Fruit fly (Drosophila melanogaster) whole organism, embryonic: ENCODE results near the gene SamDC.
A peak's percentile ranks its signal among the peaks of the same experiment; 100 is the strongest.

Experiments used
- Ada2b ChIP-seq: fragments of 200-800 bp; sonication (Bioruptor generic); IDR thresholded peaks from 2 replicates; pipeline ENCODE4 v1.3.6; 2022; ENCODE audit warnings: missing biosample characterization, missing genetic modification characterization
- Bgb ChIP-seq: fragments of 200-800 bp; sonication (Bioruptor generic); IDR thresholded peaks from 2 replicates; pipeline ENCODE4 v1.3.6; 2022; ENCODE audit warnings: missing biosample characterization, missing genetic modification characterization; ENCODE audit not compliant: partially characterized antibody
- CG10267 ChIP-seq: fragments of 200-800 bp; sonication (Bioruptor generic); optimal IDR thresholded peaks from 2 replicates; lab custom pipeline; 2018; ENCODE audit warnings: missing biosample characterization, mild to moderate bottlenecking, missing genetic modification characterization, moderate library complexity
- CG10462 ChIP-seq: fragments of 200-800 bp; sonication (Bioruptor generic); optimal IDR thresholded peaks from 2 replicates; lab custom pipeline; 2016; ENCODE audit warnings: missing biosample characterization, missing genetic modification characterization
- CG11456 ChIP-seq: fragments of 200-800 bp; sonication (Bioruptor generic); IDR thresholded peaks from 3 replicates; pipeline ENCODE4 v1.3.6; 2022; ENCODE audit warnings: missing biosample characterization, missing genetic modification characterization
- CG11695 ChIP-seq: fragments of 200-800 bp; sonication (Bioruptor generic); IDR thresholded peaks from 3 replicates; pipeline ENCODE4 v1.3.6; 2022; ENCODE audit warnings: missing biosample characterization, missing genetic modification characterization
- CG12659 ChIP-seq: fragments of 200-800 bp; sonication (Bioruptor generic); optimal IDR thresholded peaks from 3 replicates; lab custom pipeline; 2017; ENCODE audit warnings: mild to moderate bottlenecking, missing biosample characterization, missing genetic modification reagents, missing genetic modification characterization
- CG13123 ChIP-seq: fragments of 200-800 bp; sonication (Bioruptor generic); optimal IDR thresholded peaks from 2 replicates; lab custom pipeline; 2016; ENCODE audit warnings: missing biosample characterization, missing genetic modification characterization
- CG13296 ChIP-seq: fragments of 200-800 bp; sonication (Bioruptor generic); optimal IDR thresholded peaks from 3 replicates; lab custom pipeline; 2018; ENCODE audit warnings: missing biosample characterization, mild to moderate bottlenecking, missing genetic modification characterization
- CG14710 ChIP-seq: fragments of 200-800 bp; sonication (Bioruptor generic); optimal IDR thresholded peaks from 3 replicates; lab custom pipeline; 2019; ENCODE audit warnings: missing biosample characterization, mild to moderate bottlenecking, missing genetic modification characterization, moderate library complexity
- CG17359 ChIP-seq: fragments of 200-800 bp; sonication (Bioruptor generic); optimal IDR thresholded peaks from 3 replicates; lab custom pipeline; 2018; ENCODE audit warnings: missing biosample characterization, mild to moderate bottlenecking, missing genetic modification characterization, moderate library complexity
- CG2129 ChIP-seq: fragments of 200-800 bp; sonication (Bioruptor generic); IDR thresholded peaks from 2 replicates; pipeline ENCODE4 v1.3.6; 2022; ENCODE audit warnings: missing biosample characterization, missing genetic modification characterization; ENCODE audit not compliant: partially characterized antibody
- CG2202 ChIP-seq: fragments of 200-800 bp; sonication (Bioruptor generic); optimal IDR thresholded peaks from 2 replicates; lab custom pipeline; 2018; ENCODE audit warnings: missing biosample characterization, mild to moderate bottlenecking, missing genetic modification characterization
- CG2712 ChIP-seq: fragments of 200-800 bp; optimal IDR thresholded peaks from 3 replicates; lab custom pipeline; 2019; ENCODE audit warnings: missing biosample characterization, mild to moderate bottlenecking, missing genetic modification characterization, moderate library complexity
- CG30431 ChIP-seq: fragments of 200-800 bp; sonication (Bioruptor generic); optimal IDR thresholded peaks from 2 replicates; lab custom pipeline; 2017; ENCODE audit warnings: missing biosample characterization, missing genetic modification characterization
- CG3995 ChIP-seq: fragments of 200-800 bp; sonication (Bioruptor generic); optimal IDR thresholded peaks from 3 replicates; lab custom pipeline; 2016; ENCODE audit warnings: missing biosample characterization, missing genetic modification characterization
- CG4360 ChIP-seq: fragments of 200-800 bp; sonication (Bioruptor generic); IDR thresholded peaks from 2 replicates; pipeline ENCODE4 v1.3.6; 2022; ENCODE audit warnings: missing biosample characterization, missing genetic modification characterization
- CG6765 ChIP-seq: fragments of 200-800 bp; sonication (Bioruptor generic); optimal IDR thresholded peaks from 3 replicates; lab custom pipeline; 2017; ENCODE audit warnings: missing biosample characterization, mild to moderate bottlenecking, missing genetic modification characterization
- CG8359 ChIP-seq: fragments of 200-800 bp; sonication (Bioruptor generic); optimal IDR thresholded peaks from 2 replicates; lab custom pipeline; 2017; ENCODE audit warnings: missing biosample characterization, mild to moderate bottlenecking, missing genetic modification characterization, borderline replicate concordance
- CrebB ChIP-seq: fragments of 200-800 bp; sonication (Bioruptor generic); optimal IDR thresholded peaks from 3 replicates; lab custom pipeline; 2018; ENCODE audit warnings: missing biosample characterization, mild to moderate bottlenecking, missing genetic modification characterization
- Dll ChIP-seq: fragments of 200-800 bp; sonication (Bioruptor generic); IDR thresholded peaks from 4 replicates; pipeline ENCODE4 v1.3.6; 2022; ENCODE audit warnings: missing biosample characterization, missing genetic modification characterization; ENCODE audit not compliant: partially characterized antibody
- Dref ChIP-seq: fragments of 200-800 bp; sonication (Bioruptor generic); IDR thresholded peaks from 2 replicates; pipeline ENCODE4 v1.3.6; 2022; ENCODE audit warnings: missing biosample characterization, missing genetic modification characterization
- Drgx ChIP-seq: fragments of 200-800 bp; sonication (Bioruptor generic); IDR thresholded peaks from 2 replicates; pipeline ENCODE4 v1.3.6; 2022; ENCODE audit warnings: missing biosample characterization, missing genetic modification characterization
- GATAe ChIP-seq: fragments of 200-800 bp; sonication (Bioruptor generic); conservative IDR thresholded peaks from 2 replicates; pipeline ENCODE4 v1.3.6; 2022; ENCODE audit warnings: missing biosample characterization, missing genetic modification characterization
- Hr39 ChIP-seq: fragments of >200 bp; optimal IDR thresholded peaks from 2 replicates; lab custom pipeline; 2017
- MESR4 ChIP-seq: fragments of 200-800 bp; sonication (Bioruptor generic); optimal IDR thresholded peaks from 2 replicates; lab custom pipeline; 2018; ENCODE audit warnings: missing biosample characterization, mild to moderate bottlenecking, missing genetic modification characterization, moderate library complexity
- Mrtf ChIP-seq: fragments of 200-800 bp; sonication (Bioruptor generic); IDR thresholded peaks from 3 replicates; pipeline ENCODE4 v1.3.6; 2022; ENCODE audit warnings: missing biosample characterization, missing genetic modification characterization
- Neu2 ChIP-seq: fragments of 200-800 bp; sonication (Bioruptor generic); optimal IDR thresholded peaks from 3 replicates; lab custom pipeline; 2016; ENCODE audit warnings: missing biosample characterization, missing genetic modification characterization, borderline replicate concordance
- Nf-YB ChIP-seq: fragments of 200-800 bp; sonication (Bioruptor generic); optimal IDR thresholded peaks from 3 replicates; lab custom pipeline; 2019; ENCODE audit warnings: missing biosample characterization, mild to moderate bottlenecking, missing genetic modification characterization, moderate library complexity
- Opbp ChIP-seq: fragments of 200-800 bp; sonication (Bioruptor generic); IDR thresholded peaks from 3 replicates; pipeline ENCODE4 v1.3.6; 2022; ENCODE audit warnings: missing biosample characterization, missing genetic modification characterization; ENCODE audit not compliant: partially characterized antibody
- Rx ChIP-seq: fragments of 200-800 bp; sonication (Bioruptor generic); IDR thresholded peaks from 2 replicates; pipeline ENCODE4 v1.3.6; 2022; ENCODE audit warnings: missing biosample characterization, missing genetic modification characterization
- Side ChIP-seq: fragments of 200-800 bp; sonication (Bioruptor generic); optimal IDR thresholded peaks from 2 replicates; lab custom pipeline; 2016; ENCODE audit warnings: missing biosample characterization, missing genetic modification characterization
- Six4 ChIP-seq: fragments of 200-800 bp; sonication (Bioruptor generic); optimal IDR thresholded peaks from 2 replicates; lab custom pipeline; 2016; ENCODE audit warnings: missing biosample characterization, missing genetic modification characterization
- Xbp1 ChIP-seq: fragments of 200-800 bp; sonication (Bioruptor generic); optimal IDR thresholded peaks from 3 replicates; lab custom pipeline; 2016; ENCODE audit warnings: missing biosample characterization, mild to moderate bottlenecking, missing genetic modification characterization
- caup ChIP-seq: fragments of 200-800 bp; sonication (Bioruptor generic); optimal IDR thresholded peaks from 3 replicates; lab custom pipeline; 2017; ENCODE audit warnings: missing biosample characterization, mild to moderate bottlenecking, missing genetic modification characterization, moderate library complexity; ENCODE audit not compliant: severe bottlenecking
- corto ChIP-seq: fragments of 200-800 bp; sonication (Bioruptor generic); optimal IDR thresholded peaks from 2 replicates; lab custom pipeline; 2016; ENCODE audit warnings: missing biosample characterization, mild to moderate bottlenecking, missing genetic modification characterization, moderate library complexity
- emc ChIP-seq: fragments of 200-800 bp; sonication (Bioruptor generic); optimal IDR thresholded peaks from 2 replicates; lab custom pipeline; 2016; ENCODE audit warnings: missing biosample characterization, missing genetic modification characterization
- gcm ChIP-seq: fragments of 200-800 bp; sonication (Bioruptor generic); optimal IDR thresholded peaks from 2 replicates; lab custom pipeline; 2019; ENCODE audit warnings: missing biosample characterization, mild to moderate bottlenecking, missing genetic modification characterization, moderate library complexity
- gcm2 ChIP-seq: fragments of 200-800 bp; sonication (Bioruptor generic); optimal IDR thresholded peaks from 2 replicates; lab custom pipeline; 2016; ENCODE audit warnings: missing biosample characterization, missing genetic modification characterization
- gsb ChIP-seq: fragments of 200-800 bp; sonication (Bioruptor generic); IDR thresholded peaks from 2 replicates; pipeline ENCODE4 v1.3.6; 2022; ENCODE audit warnings: missing biosample characterization, missing genetic modification characterization
- hkb ChIP-seq, 2 experiments: fragments of 200-800 bp in 1 of 2; fragments of >200 bp in 1 of 2; sonication (Bioruptor generic) in 1 of 2; IDR thresholded peaks in 1 of 2; optimal IDR thresholded peaks in 1 of 2; 2 replicates each; pipeline versions ENCODE4 v1.3.6 to Lab custom; 2017 to 2022; ENCODE audit warnings: missing biosample characterization in 1 of 2, missing genetic modification characterization in 1 of 2
- ind ChIP-seq: fragments of 200-800 bp; sonication (Bioruptor generic); optimal IDR thresholded peaks from 3 replicates; lab custom pipeline; 2016; ENCODE audit warnings: missing biosample characterization, missing genetic modification characterization
- mld ChIP-seq: fragments of 200-800 bp; sonication (Bioruptor generic); IDR thresholded peaks from 3 replicates; pipeline ENCODE4 v1.3.6; 2022; ENCODE audit warnings: missing biosample characterization, missing genetic modification characterization; ENCODE audit not compliant: partially characterized antibody
- sd ChIP-seq: fragments of 200-800 bp; sonication (Bioruptor generic); optimal IDR thresholded peaks from 3 replicates; lab custom pipeline; 2018; ENCODE audit warnings: missing biosample characterization, mild to moderate bottlenecking, missing genetic modification characterization, moderate library complexity
- sens ChIP-seq: fragments of 200-800 bp; sonication (Bioruptor generic); peaks from one replicate; lab custom pipeline; 2016; ENCODE audit warnings: missing biosample characterization, missing genetic modification characterization
- sim ChIP-seq: fragments of 200-800 bp; sonication (Bioruptor generic); IDR thresholded peaks from 2 replicates; pipeline ENCODE4 v1.3.6; 2022; ENCODE audit warnings: missing biosample characterization, missing genetic modification characterization
- slbo ChIP-seq: fragments of 200-800 bp; sonication (Bioruptor generic); IDR thresholded peaks from 2 replicates; pipeline ENCODE4 v1.3.6; 2022; ENCODE audit warnings: missing biosample characterization, missing genetic modification characterization
- slou ChIP-seq: fragments of 200-800 bp; sonication (Bioruptor generic); optimal IDR thresholded peaks from 3 replicates; lab custom pipeline; 2016; ENCODE audit warnings: missing biosample characterization, missing genetic modification characterization
- sqz ChIP-seq: fragments of 200-800 bp; sonication (Bioruptor generic); optimal IDR thresholded peaks from 3 replicates; lab custom pipeline; 2018; ENCODE audit warnings: missing biosample characterization, mild to moderate bottlenecking, missing genetic modification characterization
- sug ChIP-seq: fragments of 200-800 bp; optimal IDR thresholded peaks from 2 replicates; lab custom pipeline; 2019; ENCODE audit warnings: missing biosample characterization, mild to moderate bottlenecking, missing genetic modification characterization, moderate library complexity
- vvl ChIP-seq: fragments of 200-800 bp; sonication (Bioruptor generic); IDR thresholded peaks from 2 replicates; pipeline ENCODE4 v1.3.6; 2022; ENCODE audit warnings: missing biosample characterization, missing genetic modification characterization

SamDC gene

dm6 chr2L:10299810-10300147 is 39.5 kb upstream of the SamDC start, which contains the start of gene CYLD (continued):
- peak; percentile 77 for TF ChIP-seq Xbp1 (GFP tag; lab: Kevin White, UChicago)
- TF ChIP-seq sim = no peak
- TF ChIP-seq Bgb (GFP tag; lab: Robert Waterston, UW) = no peak; the same call in 1 of the 2 replicates
- no peak for TF ChIP-seq CG4360 (GFP tag; lab: Robert Waterston, UW)
- TF ChIP-seq GATAe = no peak
- TF ChIP-seq vvl (GFP tag; lab: Robert Waterston, UW) = peak; percentile 87
- TF ChIP-seq caup (GFP tag; lab: Kevin White, UChicago) = no peak
- TF ChIP-seq CG2712 = peak; percentile 85
- TF ChIP-seq CG2202 (tag; lab: Kevin White, UChicago) = peak; percentile 46
- peak; percentile 75 for TF ChIP-seq CG14710
- peak; percentile 77 for TF ChIP-seq slbo
- TF ChIP-seq ind (GFP tag; lab: Kevin White, UChicago) = peak; percentile 58
- TF ChIP-seq Mrtf (GFP tag; lab: Robert Waterston, UW) = no peak
- TF ChIP-seq CG13296 (GFP tag; lab: Kevin White, UChicago) = peak; percentile 72
- TF ChIP-seq Opbp = no peak
- TF ChIP-seq Rx (GFP tag; lab: Robert Waterston, UW) = no peak
- peak; percentile 67 for TF ChIP-seq CG13123 (GFP tag; lab: Kevin White, UChicago)
- peak; percentile 67 for TF ChIP-seq CG12659
- no peak for TF ChIP-seq CG3995 (GFP tag; lab: Kevin White, UChicago)
- TF ChIP-seq sug = peak; percentile 49
- TF ChIP-seq CG6765 = peak; percentile 18
- TF ChIP-seq Six4 (GFP tag; lab: Kevin White, UChicago) = peak; percentile 63
- no peak for TF ChIP-seq corto (GFP tag; lab: Kevin White, UChicago)
- TF ChIP-seq CG10462 = peak; percentile 24
- TF ChIP-seq CG8359 (GFP tag; lab: Kevin White, UChicago) = no peak
- TF ChIP-seq mld (GFP tag; lab: Robert Waterston, UW) = no peak
- no peak for TF ChIP-seq CG30431 (GFP tag; lab: Kevin White, UChicago)
- peak; percentile 73 for TF ChIP-seq slou (GFP tag; lab: Kevin White, UChicago)
- TF ChIP-seq Side (GFP tag; lab: Kevin White, UChicago) = no peak
- no peak for TF ChIP-seq Neu2 (GFP tag; lab: Kevin White, UChicago)
- TF ChIP-seq emc (GFP tag; lab: Kevin White, UChicago) = no peak
- TF ChIP-seq gcm (GFP tag; lab: Kevin White, UChicago) = peak; percentile 73
- TF ChIP-seq CG17359 = peak; percentile 77
- TF ChIP-seq Dll = peak; percentile 58; the same call in 1 of the 4 replicates
- TF ChIP-seq Drgx (GFP tag; lab: Robert Waterston, UW) = peak; percentile 68
- no peak for TF ChIP-seq hkb (optimal IDR thresholded peaks at IDR 0.05; lab: Kevin White, UChicago)
- peak; percentile 85 for TF ChIP-seq hkb (GFP tag; IDR thresholded peaks at IDR 0.05; lab: Robert Waterston, UW)
- peak; percentile 77 for TF ChIP-seq CG10267 (tag; lab: Kevin White, UChicago)
- no peak for TF ChIP-seq gcm2
- peak; percentile 50 for TF ChIP-seq sqz (GFP tag; lab: Kevin White, UChicago)
- TF ChIP-seq CG11695 (GFP tag; lab: Robert Waterston, UW) = peak; percentile 75
- peak; percentile 26 for TF ChIP-seq MESR4
- TF ChIP-seq CG2129 (GFP tag; lab: Robert Waterston, UW) = no peak
- TF ChIP-seq CrebB (tag; lab: Kevin White, UChicago) = no peak
- peak; percentile 65 for TF ChIP-seq sd (tag; lab: Kevin White, UChicago)
- peak; percentile 65 for TF ChIP-seq Dref (GFP tag; lab: Robert Waterston, UW)
- TF ChIP-seq Nf-YB (GFP tag; lab: Kevin White, UChicago) = peak; percentile 66
- TF ChIP-seq gsb (GFP tag; lab: Robert Waterston, UW) = no peak
- TF ChIP-seq Hr39 = no peak
- peak; percentile 40; the same call in 1 of the 2 replicates for TF ChIP-seq Ada2b (GFP tag; lab: Robert Waterston, UW)
- peak; percentile 96 for TF ChIP-seq sens (GFP tag; lab: Kevin White, UChicago)
- no peak for TF ChIP-seq CG11456
